Fruit fly (Drosophila melanogaster) whole organism, embryonic: Measurements from ENCODE around the gene CG7054.

Experiments
- Bdp1 ChIP-seq: fragments of 200-800 bp; sonication (Bioruptor generic); optimal IDR thresholded peaks from 3 replicates; lab custom pipeline; 2016; ENCODE audit warnings: missing biosample characterization, missing genetic modification characterization
- CG10366 ChIP-seq: fragments of 200-800 bp; sonication (Bioruptor generic); IDR thresholded peaks from 2 replicates; pipeline ENCODE4 v1.3.6; 2022; ENCODE audit warnings: missing biosample characterization, missing genetic modification characterization
- CG12219 ChIP-seq: fragments of 200-800 bp; sonication (Bioruptor generic); optimal IDR thresholded peaks from 3 replicates; lab custom pipeline; 2018; ENCODE audit warnings: missing biosample characterization, mild to moderate bottlenecking, missing genetic modification characterization
- CG13775 ChIP-seq: fragments of 200-800 bp; sonication (Bioruptor generic); optimal IDR thresholded peaks from 3 replicates; lab custom pipeline; 2017; ENCODE audit warnings: missing biosample characterization, mild to moderate bottlenecking, missing genetic modification characterization
- CG14667 ChIP-seq: fragments of 200-800 bp; sonication (Bioruptor generic); IDR thresholded peaks from 2 replicates; pipeline ENCODE4 v1.3.6; 2022; ENCODE audit warnings: missing biosample characterization, missing genetic modification characterization
- CG15011 ChIP-seq: fragments of 200-800 bp; sonication (Bioruptor generic); optimal IDR thresholded peaks from 3 replicates; lab custom pipeline; 2018; ENCODE audit warnings: missing biosample characterization, mild to moderate bottlenecking, missing genetic modification characterization
- CG1647 ChIP-seq: fragments of 200-800 bp; sonication (Bioruptor generic); optimal IDR thresholded peaks from 3 replicates; lab custom pipeline; 2016; ENCODE audit warnings: missing biosample characterization, missing genetic modification characterization
- CG17568 ChIP-seq: fragments of 200-800 bp; sonication (Bioruptor generic); optimal IDR thresholded peaks from 2 replicates; lab custom pipeline; 2018; ENCODE audit warnings: missing biosample characterization, mild to moderate bottlenecking, missing genetic modification characterization, moderate library complexity
- CG18262 ChIP-seq: fragments of 200-800 bp; optimal IDR thresholded peaks from 3 replicates; lab custom pipeline; 2019; ENCODE audit warnings: missing biosample characterization, mild to moderate bottlenecking, missing genetic modification characterization, moderate library complexity
- CG18599 ChIP-seq: fragments of 200-800 bp; sonication (Bioruptor generic); optimal IDR thresholded peaks from 3 replicates; lab custom pipeline; 2017; ENCODE audit warnings: missing biosample characterization, missing genetic modification characterization, mild to moderate bottlenecking, moderate library complexity, missing genetic modification reagents
- CG2116 ChIP-seq: fragments of 200-800 bp; sonication (Bioruptor generic); optimal IDR thresholded peaks from 3 replicates; lab custom pipeline; 2018; ENCODE audit warnings: missing biosample characterization, mild to moderate bottlenecking, missing genetic modification characterization
- CG2875 ChIP-seq: fragments of 200-800 bp; sonication (Bioruptor generic); optimal IDR thresholded peaks from 2 replicates; lab custom pipeline; 2017; ENCODE audit warnings: missing biosample characterization, mild to moderate bottlenecking, missing genetic modification characterization, missing genetic modification reagents
- CG2889 ChIP-seq: fragments of 200-800 bp; sonication (Bioruptor generic); IDR thresholded peaks from 3 replicates; pipeline ENCODE4 v1.3.6; 2022; ENCODE audit warnings: missing biosample characterization, missing genetic modification characterization
- CG34376 ChIP-seq: fragments of 200-800 bp; sonication (Bioruptor generic); optimal IDR thresholded peaks from 2 replicates; lab custom pipeline; 2018; ENCODE audit warnings: missing biosample characterization, mild to moderate bottlenecking, missing genetic modification characterization
- CG34422 ChIP-seq: fragments of 200-800 bp; sonication (Bioruptor generic); IDR thresholded peaks from 3 replicates; pipeline ENCODE4 v1.3.6; 2022; ENCODE audit warnings: missing biosample characterization, missing genetic modification characterization
- CG43689 ChIP-seq: fragments of 200-800 bp; sonication (Bioruptor generic); IDR thresholded peaks from 2 replicates; pipeline ENCODE4 v1.3.6; 2022; ENCODE audit warnings: missing biosample characterization, missing genetic modification characterization
- CG4404 ChIP-seq: fragments of 200-800 bp; sonication (Bioruptor generic); IDR thresholded peaks from 2 replicates; pipeline ENCODE4 v1.3.6; 2022; ENCODE audit warnings: missing biosample characterization, missing genetic modification characterization
- CG5245 ChIP-seq: fragments of 200-800 bp; sonication (Bioruptor generic); optimal IDR thresholded peaks from 3 replicates; lab custom pipeline; 2016; ENCODE audit warnings: missing biosample characterization, missing genetic modification characterization
- CG9727 ChIP-seq: fragments of 200-800 bp; sonication (Bioruptor generic); optimal IDR thresholded peaks from 3 replicates; lab custom pipeline; 2017; ENCODE audit warnings: missing biosample characterization, mild to moderate bottlenecking, missing genetic modification characterization
- CG9797 ChIP-seq: fragments of 200-800 bp; sonication (Bioruptor generic); optimal IDR thresholded peaks from 3 replicates; lab custom pipeline; 2018; ENCODE audit warnings: missing biosample characterization, mild to moderate bottlenecking, missing genetic modification characterization
- CHES-1-like ChIP-seq: fragments of 200-800 bp; sonication (Bioruptor generic); optimal IDR thresholded peaks from 2 replicates; lab custom pipeline; 2016; ENCODE audit warnings: missing biosample characterization, missing genetic modification characterization
- ERR ChIP-seq: fragments of 200-800 bp; sonication (Bioruptor generic); optimal IDR thresholded peaks from 2 replicates; lab custom pipeline; 2016; ENCODE audit warnings: missing biosample characterization, missing genetic modification characterization
- Elba2 ChIP-seq: fragments of 200-800 bp; sonication (Bioruptor generic); optimal IDR thresholded peaks from 3 replicates; lab custom pipeline; 2016; ENCODE audit warnings: missing biosample characterization, missing genetic modification characterization
- H15 ChIP-seq: fragments of 200-800 bp; sonication (Bioruptor generic); IDR thresholded peaks from 3 replicates; pipeline ENCODE4 v1.3.6; 2022; ENCODE audit warnings: missing biosample characterization, missing genetic modification characterization
- H2.0 ChIP-seq: fragments of 200-800 bp; sonication (Bioruptor generic); IDR thresholded peaks from 2 replicates; pipeline ENCODE4 v1.3.6; 2022; ENCODE audit warnings: missing biosample characterization, missing genetic modification characterization
- Hmx ChIP-seq: fragments of 200-800 bp; sonication (Bioruptor generic); optimal IDR thresholded peaks from 2 replicates; lab custom pipeline; 2016; ENCODE audit warnings: missing biosample characterization, missing genetic modification characterization
- Mes4 ChIP-seq: fragments of 200-800 bp; sonication (Bioruptor generic); optimal IDR thresholded peaks from 2 replicates; lab custom pipeline; 2016; ENCODE audit warnings: missing biosample characterization, missing genetic modification characterization
- Ptx1 ChIP-seq: fragments of 200-800 bp; sonication (Bioruptor generic); IDR thresholded peaks from 2 replicates; pipeline ENCODE4 v1.3.6; 2022; ENCODE audit warnings: missing biosample characterization, missing genetic modification characterization
- Sin3A ChIP-seq: fragments of >200 bp; optimal IDR thresholded peaks from 2 replicates; lab custom pipeline; 2018
- Spps ChIP-seq: fragments of 200-800 bp; sonication (Bioruptor generic); optimal IDR thresholded peaks from 2 replicates; lab custom pipeline; 2018; ENCODE audit warnings: missing biosample characterization, mild to moderate bottlenecking, missing genetic modification characterization
- Stat92E ChIP-seq, 3 experiments: fragments of >200 bp in 2 of 3; fragments of 200-800 bp in 1 of 3; sonication (Bioruptor generic) in 1 of 3; optimal IDR thresholded peaks; 2 replicates each; lab custom pipeline; 2017 to 2019; ENCODE audit warnings: missing biosample characterization in 3 of 3, missing genetic modification characterization in 3 of 3, mild to moderate bottlenecking in 1 of 3, moderate library complexity in 1 of 3
- Xrp1 ChIP-seq: fragments of 200-800 bp; sonication (Bioruptor generic); IDR thresholded peaks from 2 replicates; pipeline ENCODE4 v1.3.6; 2022; ENCODE audit warnings: missing biosample characterization, missing genetic modification characterization
- ato ChIP-seq: fragments of 200-800 bp; sonication (Bioruptor generic); IDR thresholded peaks from 2 replicates; pipeline ENCODE4 v1.3.6; 2022; ENCODE audit warnings: missing biosample characterization, missing genetic modification characterization; ENCODE audit not compliant: partially characterized antibody
- bowl ChIP-seq: fragments of 200-800 bp; sonication (Bioruptor generic); IDR thresholded peaks from 2 replicates; pipeline ENCODE4 v1.3.6; 2022; ENCODE audit warnings: missing biosample characterization, missing genetic modification characterization
- chif ChIP-seq, 2 experiments: fragments of 200-800 bp; sonication (Bioruptor generic); optimal IDR thresholded peaks; 3 replicates each; lab custom pipeline; 2016; ENCODE audit warnings: missing biosample characterization in 2 of 2, missing genetic modification characterization in 2 of 2
- dpn ChIP-seq, 2 experiments: fragments of 200-800 bp; sonication (Bioruptor generic); optimal IDR thresholded peaks; 3 replicates each; lab custom pipeline; 2016; ENCODE audit warnings: missing biosample characterization in 2 of 2, missing genetic modification characterization in 2 of 2
- en ChIP-seq: fragments of 200-800 bp; sonication (Bioruptor generic); optimal IDR thresholded peaks from 2 replicates; lab custom pipeline; 2016; ENCODE audit warnings: missing biosample characterization, missing genetic modification characterization
- esg ChIP-seq: fragments of 200-800 bp; sonication (Bioruptor generic); conservative IDR thresholded peaks from 2 replicates; pipeline ENCODE4 v1.3.6; 2022; ENCODE audit warnings: missing biosample characterization, missing genetic modification characterization
- gfzf ChIP-seq: fragments of 200-800 bp; sonication (Bioruptor generic); optimal IDR thresholded peaks from 2 replicates; lab custom pipeline; 2016; ENCODE audit warnings: missing biosample characterization, mild to moderate bottlenecking, missing genetic modification characterization, moderate library complexity
- hth ChIP-seq: fragments of >200 bp; optimal IDR thresholded peaks from 2 replicates; lab custom pipeline; 2017; ENCODE audit warnings: inconsistent platforms
- lab ChIP-seq: fragments of 200-800 bp; sonication (Bioruptor generic); optimal IDR thresholded peaks from 3 replicates; lab custom pipeline; 2017; ENCODE audit warnings: missing biosample characterization, missing genetic modification characterization, mild to moderate bottlenecking, moderate library complexity, missing genetic modification reagents
- lbe ChIP-seq: fragments of 200-800 bp; sonication (Bioruptor generic); optimal IDR thresholded peaks from 2 replicates; lab custom pipeline; 2016; ENCODE audit warnings: missing biosample characterization, mild to moderate bottlenecking, missing genetic modification characterization
- luna ChIP-seq: fragments of 200-800 bp; sonication (Bioruptor generic); optimal IDR thresholded peaks from 2 replicates; lab custom pipeline; 2016; ENCODE audit warnings: missing biosample characterization, missing genetic modification characterization
- pan ChIP-seq, 4 experiments: fragments of >200 bp in 3 of 4; fragments of 200-800 bp in 1 of 4; sonication (Bioruptor generic) in 1 of 4; optimal IDR thresholded peaks in 3 of 4; IDR thresholded peaks in 1 of 4; 2 replicates each; pipeline versions ENCODE4 v1.3.6 to Lab custom; 2017 to 2022; ENCODE audit warnings: missing biosample characterization in 2 of 4, missing genetic modification characterization in 2 of 4, mixed read lengths in 1 of 4
- rib ChIP-seq: fragments of 200-800 bp; sonication (Bioruptor generic); IDR thresholded peaks from 2 replicates; pipeline ENCODE4 v1.3.6; 2022; ENCODE audit warnings: missing biosample characterization, missing genetic modification characterization
- ro ChIP-seq: fragments of 200-800 bp; sonication (Bioruptor generic); IDR thresholded peaks from 2 replicates; pipeline ENCODE4 v1.3.6; 2022; ENCODE audit warnings: missing biosample characterization, missing genetic modification characterization
- row ChIP-seq: fragments of 200-800 bp; sonication (Bioruptor generic); IDR thresholded peaks from 3 replicates; pipeline ENCODE4 v1.3.6; 2022; ENCODE audit warnings: missing biosample characterization, missing genetic modification characterization
- schlank ChIP-seq: fragments of 200-800 bp; sonication (Bioruptor generic); optimal IDR thresholded peaks from 2 replicates; lab custom pipeline; 2018; ENCODE audit warnings: missing biosample characterization, mild to moderate bottlenecking, missing genetic modification characterization
- tin ChIP-seq: fragments of 200-800 bp; sonication (Bioruptor generic); optimal IDR thresholded peaks from 3 replicates; lab custom pipeline; 2016; ENCODE audit warnings: missing biosample characterization, missing genetic modification characterization
- vnd ChIP-seq: fragments of 200-800 bp; sonication (Bioruptor generic); IDR thresholded peaks from 3 replicates; pipeline ENCODE4 v1.3.6; 2022; ENCODE audit warnings: missing biosample characterization, missing genetic modification characterization; ENCODE audit not compliant: partially characterized antibody
- vvl ChIP-seq: fragments of 200-800 bp; sonication (Bioruptor generic); IDR thresholded peaks from 2 replicates; pipeline ENCODE4 v1.3.6; 2022; ENCODE audit warnings: missing biosample characterization, missing genetic modification characterization
- wdn ChIP-seq: fragments of 200-800 bp; sonication (Bioruptor generic); IDR thresholded peaks from 2 replicates; pipeline ENCODE4 v1.3.6; 2022; ENCODE audit warnings: missing biosample characterization, missing genetic modification characterization

CG7054 gene

DNA sequence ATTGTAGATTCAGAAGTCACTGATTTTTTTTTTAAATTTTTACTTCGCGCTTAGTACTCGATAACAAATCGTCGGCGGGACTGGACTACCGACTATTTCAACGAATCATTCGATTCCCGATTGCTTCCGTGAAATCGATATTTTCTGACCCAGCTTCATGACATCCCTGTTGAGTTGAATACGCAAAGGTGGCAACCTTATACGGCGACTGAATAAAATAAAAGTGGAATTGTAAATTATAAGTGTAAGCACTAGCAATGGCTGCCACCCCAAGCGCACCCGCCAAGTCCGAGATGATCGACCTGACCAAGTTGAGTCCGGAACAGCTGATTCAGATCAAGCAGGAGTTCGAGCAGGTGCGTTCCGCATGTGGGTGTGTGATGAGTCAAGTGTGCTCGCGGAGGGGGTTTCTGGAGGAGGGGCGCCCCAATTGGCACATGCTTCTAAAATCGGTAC, 22.3 kb downstream of the CG7054 start, which contains the start of gene Pfdn5 (continued):
- peak; percentile 13 to 18 for TF ChIP-seq dpn (GFP tag; optimal IDR thresholded peaks at IDR 0.05; lab: Kevin White, UChicago)
- peak; percentile 38 for TF ChIP-seq gfzf (GFP tag; lab: Kevin White, UChicago)
- TF ChIP-seq esg (GFP tag; lab: Robert Waterston, UW) = no peak
- TF ChIP-seq CG18262 (tag; lab: Kevin White, UChicago) = no peak
- no peak for TF ChIP-seq lab (GFP tag; lab: Kevin White, UChicago)
- TF ChIP-seq pan (optimal IDR thresholded peaks at IDR 0.05; lab: Kevin White, UChicago) = no peak
- TF ChIP-seq pan (GFP tag; optimal IDR thresholded peaks at IDR 0.05 in 1 of 2, IDR thresholded peaks at IDR 0.05 in 1 of 2) = no peak
- TF ChIP-seq rib (GFP tag; lab: Robert Waterston, UW) = 0 out of 2 replicates have a peak, but pooled peaks have one; percentile 37
- no peak for TF ChIP-seq CG34376 (GFP tag; lab: Kevin White, UChicago)
- no peak for TF ChIP-seq row (GFP tag; lab: Robert Waterston, UW)
- no peak for TF ChIP-seq CG13775 (GFP tag; lab: Kevin White, UChicago)
- TF ChIP-seq CG10366 (GFP tag; lab: Robert Waterston, UW) = no peak
- TF ChIP-seq vvl (GFP tag; lab: Robert Waterston, UW) = no peak
- no peak for TF ChIP-seq Stat92E (GFP tag; optimal IDR thresholded peaks at IDR 0.05; lab: Kevin White, UChicago)
- TF ChIP-seq wdn (GFP tag; lab: Robert Waterston, UW) = no peak
- no peak for TF ChIP-seq H15 (GFP tag; lab: Robert Waterston, UW)
- TF ChIP-seq CG2116 (GFP tag; lab: Kevin White, UChicago) = peak; percentile 98
- TF ChIP-seq CG1647 = no peak
- TF ChIP-seq CG9797 (GFP tag; lab: Kevin White, UChicago) = peak; percentile 38
- TF ChIP-seq hth = no peak
- no peak for TF ChIP-seq ro (GFP tag; lab: Robert Waterston, UW)
- no peak for TF ChIP-seq schlank (tag; lab: Kevin White, UChicago)
- no peak for TF ChIP-seq bowl (GFP tag; lab: Robert Waterston, UW)
- TF ChIP-seq Bdp1 = no peak
- TF ChIP-seq H2.0 (GFP tag; lab: Robert Waterston, UW) = no peak
- no peak for TF ChIP-seq CG2889 (GFP tag; lab: Robert Waterston, UW)
- no peak for TF ChIP-seq chif (GFP tag; optimal IDR thresholded peaks at IDR 0.05; lab: Kevin White, UChicago)
- TF ChIP-seq CG43689 (GFP tag; lab: Robert Waterston, UW) = no peak
- TF ChIP-seq en (GFP tag; lab: Kevin White, UChicago) = no peak
- TF ChIP-seq ato (GFP tag; lab: Robert Waterston, UW) = peak; percentile 91
- TF ChIP-seq CG9727 (GFP tag; lab: Kevin White, UChicago) = no peak
- no peak for TF ChIP-seq Spps (tag; lab: Kevin White, UChicago)
- no peak for TF ChIP-seq CG2875 (GFP tag; lab: Kevin White, UChicago)
- no peak for TF ChIP-seq CG18599 (GFP tag; lab: Kevin White, UChicago)
- TF ChIP-seq CG15011 (GFP tag; lab: Kevin White, UChicago) = no peak
- no peak for TF ChIP-seq CG5245 (GFP tag; lab: Kevin White, UChicago)
- TF ChIP-seq Hmx (GFP tag; lab: Kevin White, UChicago) = no peak
- no peak for TF ChIP-seq CG17568
- TF ChIP-seq tin (GFP tag; lab: Kevin White, UChicago) = no peak
- peak; percentile 44 for TF ChIP-seq Sin3A
- TF ChIP-seq Ptx1 = no peak
- TF ChIP-seq CG4404 (GFP tag; lab: Robert Waterston, UW) = no peak
- no peak for TF ChIP-seq CG12219 (GFP tag; lab: Kevin White, UChicago)
- TF ChIP-seq CHES-1-like (GFP tag; lab: Kevin White, UChicago) = peak; percentile 26
- no peak for TF ChIP-seq CG14667 (GFP tag; lab: Robert Waterston, UW)
- no peak for TF ChIP-seq ERR (GFP tag; lab: Kevin White, UChicago)
- peak; percentile 79 for TF ChIP-seq vnd
- TF ChIP-seq CG34422 (GFP tag; lab: Robert Waterston, UW) = no peak
- no peak for TF ChIP-seq Mes4 (GFP tag; lab: Kevin White, UChicago)
- TF ChIP-seq lbe (GFP tag; lab: Kevin White, UChicago) = no peak
- TF ChIP-seq luna = no peak
- peak; percentile 32 for TF ChIP-seq Elba2 (GFP tag; lab: Kevin White, UChicago)
- TF ChIP-seq Xrp1 (GFP tag; lab: Robert Waterston, UW) = no peak
